Fruit fly (Drosophila melanogaster) whole organism, embryonic: ENCODE results near the gene CG13667.

ENCODE experiments used
- BEAF-32 ChIP-seq: fragments of 200-800 bp; sonication (Bioruptor generic); optimal IDR thresholded peaks from 3 replicates; lab custom pipeline; 2017; ENCODE audit warnings: missing biosample characterization, missing genetic modification characterization, mild to moderate bottlenecking, moderate library complexity, missing genetic modification reagents
- CG10147 ChIP-seq: fragments of 200-800 bp; sonication (Bioruptor generic); optimal IDR thresholded peaks from 2 replicates; lab custom pipeline; 2019; ENCODE audit warnings: missing biosample characterization, mild to moderate bottlenecking, missing genetic modification characterization, moderate library complexity
- CG10267 ChIP-seq: fragments of 200-800 bp; sonication (Bioruptor generic); optimal IDR thresholded peaks from 2 replicates; lab custom pipeline; 2018; ENCODE audit warnings: missing biosample characterization, mild to moderate bottlenecking, missing genetic modification characterization, moderate library complexity
- CG11560 ChIP-seq: fragments of 200-800 bp; sonication (Bioruptor generic); IDR thresholded peaks from 3 replicates; pipeline ENCODE4 v1.3.6; 2022; ENCODE audit warnings: missing biosample characterization, missing genetic modification characterization
- CG13287 ChIP-seq: fragments of 200-800 bp; sonication (Bioruptor generic); IDR thresholded peaks from 2 replicates; pipeline ENCODE4 v1.3.6; 2022; ENCODE audit warnings: missing biosample characterization, missing genetic modification characterization; ENCODE audit not compliant: partially characterized antibody
- CG13296 ChIP-seq: fragments of 200-800 bp; sonication (Bioruptor generic); optimal IDR thresholded peaks from 3 replicates; lab custom pipeline; 2018; ENCODE audit warnings: missing biosample characterization, mild to moderate bottlenecking, missing genetic modification characterization
- CG13894 ChIP-seq: fragments of 200-800 bp; sonication (Bioruptor generic); optimal IDR thresholded peaks from 3 replicates; lab custom pipeline; 2018; ENCODE audit warnings: missing biosample characterization, mild to moderate bottlenecking, missing genetic modification characterization, moderate library complexity
- CG15514 ChIP-seq: fragments of 200-800 bp; sonication (Bioruptor generic); optimal IDR thresholded peaks from 3 replicates; lab custom pipeline; 2017; ENCODE audit warnings: missing biosample characterization, missing genetic modification characterization, mild to moderate bottlenecking, moderate library complexity, missing genetic modification reagents
- CG1603 ChIP-seq: fragments of 200-800 bp; sonication (Bioruptor generic); optimal IDR thresholded peaks from 2 replicates; lab custom pipeline; 2019; ENCODE audit warnings: missing biosample characterization, mild to moderate bottlenecking, missing genetic modification characterization, moderate library complexity
- CG17186 ChIP-seq: fragments of 200-800 bp; sonication (Bioruptor generic); optimal IDR thresholded peaks from 3 replicates; lab custom pipeline; 2017; ENCODE audit warnings: missing biosample characterization, missing genetic modification reagents, missing genetic modification characterization
- CG17361 ChIP-seq: fragments of 200-800 bp; sonication (Bioruptor generic); IDR thresholded peaks from 3 replicates; pipeline ENCODE4 v1.3.6; 2022; ENCODE audit warnings: missing biosample characterization, missing genetic modification characterization
- CG17612 ChIP-seq: fragments of 200-800 bp; sonication (Bioruptor generic); IDR thresholded peaks from 2 replicates; pipeline ENCODE4 v1.3.6; 2022; ENCODE audit warnings: missing biosample characterization, missing genetic modification characterization
- CG2129 ChIP-seq: fragments of 200-800 bp; sonication (Bioruptor generic); IDR thresholded peaks from 2 replicates; pipeline ENCODE4 v1.3.6; 2022; ENCODE audit warnings: missing biosample characterization, missing genetic modification characterization; ENCODE audit not compliant: partially characterized antibody
- CG2199 ChIP-seq: fragments of 200-800 bp; sonication (Bioruptor generic); IDR thresholded peaks from 3 replicates; pipeline ENCODE4 v1.3.6; 2022; ENCODE audit warnings: missing biosample characterization, missing genetic modification characterization
- CG31441 ChIP-seq: fragments of 200-800 bp; sonication (Bioruptor generic); IDR thresholded peaks from 2 replicates; pipeline ENCODE4 v1.3.6; 2022; ENCODE audit warnings: missing biosample characterization, missing genetic modification characterization
- CG8924 ChIP-seq: fragments of 200-800 bp; optimal IDR thresholded peaks from 3 replicates; lab custom pipeline; 2019; ENCODE audit warnings: missing biosample characterization, mild to moderate bottlenecking, missing genetic modification characterization, moderate library complexity
- CG9932 ChIP-seq: fragments of 200-800 bp; sonication (Bioruptor generic); IDR thresholded peaks from 2 replicates; pipeline ENCODE4 v1.3.6; 2022; ENCODE audit warnings: missing biosample characterization, missing genetic modification characterization
- D19B ChIP-seq: fragments of 200-800 bp; sonication (Bioruptor generic); optimal IDR thresholded peaks from 2 replicates; lab custom pipeline; 2017; ENCODE audit warnings: missing biosample characterization, mild to moderate bottlenecking, missing genetic modification characterization
- Dll ChIP-seq: fragments of 200-800 bp; sonication (Bioruptor generic); IDR thresholded peaks from 4 replicates; pipeline ENCODE4 v1.3.6; 2022; ENCODE audit warnings: missing biosample characterization, missing genetic modification characterization; ENCODE audit not compliant: partially characterized antibody
- Doc3 ChIP-seq: fragments of 200-800 bp; sonication (Bioruptor generic); IDR thresholded peaks from 3 replicates; pipeline ENCODE4 v1.3.6; 2022; ENCODE audit warnings: missing biosample characterization, missing genetic modification characterization; ENCODE audit not compliant: partially characterized antibody
- Dp ChIP-seq: fragments of 200-800 bp; sonication (Bioruptor generic); optimal IDR thresholded peaks from 2 replicates; lab custom pipeline; 2018; ENCODE audit warnings: missing biosample characterization, mild to moderate bottlenecking, missing genetic modification characterization, moderate library complexity
- Dref ChIP-seq: fragments of 200-800 bp; sonication (Bioruptor generic); IDR thresholded peaks from 2 replicates; pipeline ENCODE4 v1.3.6; 2022; ENCODE audit warnings: missing biosample characterization, missing genetic modification characterization
- E2f2 ChIP-seq: fragments of 200-800 bp; sonication (Bioruptor generic); IDR thresholded peaks from 2 replicates; pipeline ENCODE4 v1.3.6; 2022; ENCODE audit warnings: missing biosample characterization, missing genetic modification characterization
- H15 ChIP-seq: fragments of 200-800 bp; sonication (Bioruptor generic); IDR thresholded peaks from 3 replicates; pipeline ENCODE4 v1.3.6; 2022; ENCODE audit warnings: missing biosample characterization, missing genetic modification characterization
- Lhr ChIP-seq: fragments of 200-800 bp; sonication (Bioruptor generic); optimal IDR thresholded peaks from 3 replicates; lab custom pipeline; 2017; ENCODE audit warnings: mild to moderate bottlenecking, missing biosample characterization, missing genetic modification reagents, missing genetic modification characterization
- MESR4 ChIP-seq: fragments of 200-800 bp; sonication (Bioruptor generic); optimal IDR thresholded peaks from 2 replicates; lab custom pipeline; 2018; ENCODE audit warnings: missing biosample characterization, mild to moderate bottlenecking, missing genetic modification characterization, moderate library complexity
- Med ChIP-seq: fragments of 200-800 bp; sonication (Bioruptor generic); peaks from one replicate; lab custom pipeline; 2016; ENCODE audit warnings: missing biosample characterization, missing genetic modification characterization, mild to moderate bottlenecking, inconsistent platforms, moderate library complexity
- NfI ChIP-seq: fragments of 200-800 bp; sonication (Bioruptor generic); optimal IDR thresholded peaks from 3 replicates; lab custom pipeline; 2018; ENCODE audit warnings: missing biosample characterization, mild to moderate bottlenecking, missing genetic modification characterization, moderate library complexity
- Opbp ChIP-seq: fragments of 200-800 bp; sonication (Bioruptor generic); IDR thresholded peaks from 3 replicates; pipeline ENCODE4 v1.3.6; 2022; ENCODE audit warnings: missing biosample characterization, missing genetic modification characterization; ENCODE audit not compliant: partially characterized antibody
- amos ChIP-seq: fragments of 200-800 bp; sonication (Bioruptor generic); IDR thresholded peaks from 2 replicates; pipeline ENCODE4 v1.3.6; 2022; ENCODE audit warnings: missing biosample characterization, missing genetic modification characterization; ENCODE audit not compliant: partially characterized antibody
- ara ChIP-seq: fragments of 200-800 bp; sonication (Bioruptor generic); IDR thresholded peaks from 2 replicates; pipeline ENCODE4 v1.3.6; 2022; ENCODE audit warnings: missing biosample characterization, missing genetic modification characterization
- bbx ChIP-seq: fragments of 200-800 bp; sonication (Bioruptor generic); IDR thresholded peaks from 2 replicates; pipeline ENCODE4 v1.3.6; 2022; ENCODE audit warnings: missing biosample characterization, missing genetic modification characterization; ENCODE audit not compliant: partially characterized antibody
- cas ChIP-seq: fragments of 200-800 bp; sonication (Bioruptor generic); IDR thresholded peaks from 2 replicates; pipeline ENCODE4 v1.3.6; 2022; ENCODE audit warnings: missing biosample characterization, missing genetic modification characterization
- chinmo ChIP-seq: fragments of 200-800 bp; sonication (Bioruptor generic); IDR thresholded peaks from 4 replicates; pipeline ENCODE4 v1.3.6; 2022; ENCODE audit warnings: missing biosample characterization, missing genetic modification characterization; ENCODE audit not compliant: partially characterized antibody
- hb ChIP-seq: fragments of 200-800 bp; sonication (Bioruptor generic); IDR thresholded peaks from 3 replicates; pipeline ENCODE4 v1.3.6; 2022; ENCODE audit warnings: missing biosample characterization, missing genetic modification characterization; ENCODE audit not compliant: partially characterized antibody
- inv ChIP-seq: fragments of 200-800 bp; sonication (Bioruptor generic); IDR thresholded peaks from 2 replicates; pipeline ENCODE4 v1.3.6; 2022; ENCODE audit warnings: missing biosample characterization, missing genetic modification characterization; ENCODE audit not compliant: partially characterized antibody
- knrl ChIP-seq: fragments of 200-800 bp; sonication (Bioruptor generic); IDR thresholded peaks from 3 replicates; pipeline ENCODE4 v1.3.6; 2022; ENCODE audit warnings: missing biosample characterization, missing genetic modification characterization; ENCODE audit not compliant: partially characterized antibody
- lilli ChIP-seq: fragments of 200-800 bp; sonication (Bioruptor generic); optimal IDR thresholded peaks from 3 replicates; lab custom pipeline; 2016; ENCODE audit warnings: missing biosample characterization, missing genetic modification characterization
- mld ChIP-seq: fragments of 200-800 bp; sonication (Bioruptor generic); IDR thresholded peaks from 3 replicates; pipeline ENCODE4 v1.3.6; 2022; ENCODE audit warnings: missing biosample characterization, missing genetic modification characterization; ENCODE audit not compliant: partially characterized antibody
- sens ChIP-seq: fragments of 200-800 bp; sonication (Bioruptor generic); peaks from one replicate; lab custom pipeline; 2016; ENCODE audit warnings: missing biosample characterization, missing genetic modification characterization
- sna ChIP-seq: fragments of 200-800 bp; sonication (Bioruptor generic); IDR thresholded peaks from 2 replicates; pipeline ENCODE4 v1.3.6; 2022; ENCODE audit warnings: missing biosample characterization, missing genetic modification characterization; ENCODE audit not compliant: partially characterized antibody
- trem ChIP-seq: fragments of 200-800 bp; optimal IDR thresholded peaks from 3 replicates; lab custom pipeline; 2019; ENCODE audit warnings: missing biosample characterization, mild to moderate bottlenecking, missing genetic modification characterization, moderate library complexity
- unc-4 ChIP-seq: fragments of 200-800 bp; sonication (Bioruptor generic); IDR thresholded peaks from 2 replicates; pipeline ENCODE4 v1.3.6; 2022; ENCODE audit warnings: missing biosample characterization, missing genetic modification characterization; ENCODE audit not compliant: partially characterized antibody
- vnd ChIP-seq: fragments of 200-800 bp; sonication (Bioruptor generic); IDR thresholded peaks from 3 replicates; pipeline ENCODE4 v1.3.6; 2022; ENCODE audit warnings: missing biosample characterization, missing genetic modification characterization; ENCODE audit not compliant: partially characterized antibody
- vvl ChIP-seq: fragments of 200-800 bp; sonication (Bioruptor generic); IDR thresholded peaks from 2 replicates; pipeline ENCODE4 v1.3.6; 2022; ENCODE audit warnings: missing biosample characterization, missing genetic modification characterization
- zfh1 ChIP-seq: fragments of 200-800 bp; sonication (Bioruptor generic); IDR thresholded peaks from 3 replicates; pipeline ENCODE4 v1.3.6; 2022; ENCODE audit warnings: missing biosample characterization, missing genetic modification characterization
- zfh2 ChIP-seq: fragments of 200-800 bp; sonication (Bioruptor generic); optimal IDR thresholded peaks from 2 replicates; lab custom pipeline; 2016; ENCODE audit warnings: missing biosample characterization, missing genetic modification characterization

Gene CG13667

DNA sequence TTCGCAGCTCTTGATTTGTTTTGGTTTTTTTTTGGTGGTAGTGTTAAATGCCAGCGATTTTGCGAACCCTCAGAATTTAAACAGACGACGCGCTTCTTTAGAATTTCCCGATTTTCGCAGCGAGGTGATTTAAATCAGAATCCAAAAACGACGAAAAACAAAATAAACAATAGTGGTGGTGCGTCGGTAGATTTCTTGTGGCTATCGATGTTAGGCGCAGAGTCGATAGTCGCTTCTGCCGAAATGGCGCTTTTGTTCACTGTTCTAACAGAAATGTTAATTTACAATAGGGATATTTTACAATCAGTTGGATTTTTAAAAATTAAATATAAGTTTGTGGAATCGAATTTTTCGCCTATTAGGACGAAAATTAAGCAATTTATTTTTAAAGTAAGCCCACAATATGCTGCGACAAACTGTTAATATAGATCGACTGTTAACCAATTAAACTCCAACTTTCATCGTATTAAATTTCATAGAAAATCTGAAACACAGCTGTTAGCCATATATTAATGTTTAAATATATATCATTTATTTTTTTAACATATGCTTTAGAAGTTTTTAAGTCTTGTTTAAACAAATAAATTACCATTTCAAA lies 44.0 kb downstream of the CG13667 start, which contains the start of gene CG6983 (continued):
- 0 out of 3 replicates have a peak, but pooled peaks have one; percentile 47 for TF ChIP-seq mld (GFP tag; lab: Robert Waterston, UW)
- no peak for TF ChIP-seq CG17612
- peak; percentile 9; the same call in 1 of the 2 replicates for TF ChIP-seq cas (GFP tag; lab: Robert Waterston, UW)
- TF ChIP-seq vnd (GFP tag; lab: Robert Waterston, UW): peak; percentile 69; the same call in 2 of the 3 replicates
- TF ChIP-seq unc-4 (GFP tag; lab: Robert Waterston, UW): peak; percentile 87
- no peak for TF ChIP-seq CG2199 (GFP tag; lab: Robert Waterston, UW)
- TF ChIP-seq Dll (GFP tag; lab: Robert Waterston, UW): peak; percentile 79
- TF ChIP-seq CG1603 (tag; lab: Kevin White, UChicago): peak; percentile 69
- TF ChIP-seq CG2129 (GFP tag; lab: Robert Waterston, UW): peak; percentile 30; the same call in 1 of the 2 replicates
- TF ChIP-seq CG10147 (GFP tag; lab: Kevin White, UChicago): no peak
- no peak for TF ChIP-seq H15 (GFP tag; lab: Robert Waterston, UW)
- TF ChIP-seq CG13287 (GFP tag; lab: Robert Waterston, UW): peak; percentile 85
- TF ChIP-seq E2f2 (GFP tag; lab: Robert Waterston, UW): peak; percentile 62; the same call in 1 of the 2 replicates
- TF ChIP-seq Doc3 (GFP tag; lab: Robert Waterston, UW): peak; percentile 61
- TF ChIP-seq amos (GFP tag; lab: Robert Waterston, UW): peak; percentile 92; the same call in 1 of the 2 replicates
- peak; percentile 57; the same call in 1 of the 3 replicates for TF ChIP-seq hb (GFP tag; lab: Robert Waterston, UW)
- peak; percentile 76 for TF ChIP-seq knrl (GFP tag; lab: Robert Waterston, UW)
- 0 out of 3 replicates have a peak, but pooled peaks have one; percentile 22 for TF ChIP-seq CG17361 (GFP tag; lab: Robert Waterston, UW)
- peak; percentile 74 for TF ChIP-seq Med (GFP tag; lab: Kevin White, UChicago)
- TF ChIP-seq ara (GFP tag; lab: Robert Waterston, UW): no peak
- TF ChIP-seq Dref (GFP tag; lab: Robert Waterston, UW): peak; percentile 85
- TF ChIP-seq CG9932: peak; percentile 8; the same call in 1 of the 2 replicates
- TF ChIP-seq trem (tag; lab: Kevin White, UChicago): peak; percentile 18
- 0 out of 3 replicates have a peak, but pooled peaks have one; percentile 11 for TF ChIP-seq zfh1 (GFP tag; lab: Robert Waterston, UW)
- TF ChIP-seq bbx (GFP tag; lab: Robert Waterston, UW): peak; percentile 83
- peak; percentile 55 for TF ChIP-seq Dp (GFP tag; lab: Kevin White, UChicago)
- no peak for TF ChIP-seq lilli (GFP tag; lab: Kevin White, UChicago)
- peak; percentile 32 for TF ChIP-seq CG10267
- TF ChIP-seq sna (GFP tag; lab: Robert Waterston, UW): peak; percentile 75
- TF ChIP-seq CG11560 (tag; lab: Robert Waterston, UW): no peak
- TF ChIP-seq inv: peak; percentile 76
- peak; percentile 85 for TF ChIP-seq BEAF-32 (GFP tag; lab: Kevin White, UChicago)
- peak; percentile 6 for TF ChIP-seq NfI (GFP tag; lab: Kevin White, UChicago)
- peak; percentile 89 for TF ChIP-seq sens
- 0 out of 2 replicates have a peak, but pooled peaks have one; percentile 6 for TF ChIP-seq vvl (GFP tag; lab: Robert Waterston, UW)
- peak; percentile 79; the same call in 3 of the 4 replicates for TF ChIP-seq chinmo (GFP tag; lab: Robert Waterston, UW)
- no peak for TF ChIP-seq zfh2 (GFP tag; lab: Kevin White, UChicago)
- TF ChIP-seq CG13296: peak; percentile 15
- TF ChIP-seq Lhr: peak; percentile 20
- TF ChIP-seq Opbp: peak; percentile 88
- peak; percentile 3 for TF ChIP-seq CG15514
- no peak for TF ChIP-seq D19B (GFP tag; lab: Kevin White, UChicago)
- TF ChIP-seq CG13894 (tag; lab: Kevin White, UChicago): peak; percentile 0
- peak; percentile 60 for TF ChIP-seq CG17186 (GFP tag; lab: Kevin White, UChicago)
- TF ChIP-seq MESR4 (GFP tag; lab: Kevin White, UChicago): peak; percentile 56
- peak; percentile 24; the same call in 1 of the 2 replicates for TF ChIP-seq CG31441 (GFP tag; lab: Robert Waterston, UW)
- TF ChIP-seq CG8924 (tag; lab: Kevin White, UChicago): peak; percentile 1
